Fruit fly (Drosophila melanogaster): ENCODE data around the gene Josd.
A peak's percentile ranks its signal among the peaks of the same experiment; 100 is the strongest.

The Josd gene

DNA sequence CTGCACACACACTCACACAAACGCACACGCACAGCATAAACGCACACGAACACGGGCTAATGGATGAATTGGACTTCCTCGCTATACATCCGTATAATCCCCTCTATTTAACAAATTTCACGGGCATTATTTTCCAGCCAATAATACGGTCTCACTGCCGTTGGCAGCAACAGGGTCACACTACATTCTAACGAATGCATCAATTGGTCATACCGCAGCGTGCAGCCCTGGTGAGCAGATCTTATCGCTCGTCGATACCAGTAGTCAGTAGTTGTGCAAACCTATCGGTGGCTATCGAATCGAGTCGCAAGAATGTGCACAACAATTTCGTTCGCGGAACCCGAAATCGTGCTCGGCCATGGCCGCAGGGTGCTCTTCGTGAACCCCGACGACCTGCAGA lies 26.9 kb downstream of the Josd start, which contains the start of the genes Top3beta and wuho (continued):
- no peak for TF ChIP-seq CG17385 (GFP tag; optimal IDR thresholded peaks at IDR 0.05)
- no peak for TF ChIP-seq Oaz (GFP tag; IDR thresholded peaks at IDR 0.05)
- TF ChIP-seq Pdp1 (GFP tag; optimal IDR thresholded peaks at IDR 0.05), result peak; percentile 47 to 82
- peak; percentile 76 for TF ChIP-seq Myb (GFP tag; optimal IDR thresholded peaks at IDR 0.05)
- peak; percentile 62; the same call in 2 of the 3 replicates for TF ChIP-seq CG16813 (GFP tag; IDR thresholded peaks at IDR 0.05; ENCODE audit: partially characterized antibody)
- peak; percentile 62 for TF ChIP-seq B-H2 (GFP tag; optimal IDR thresholded peaks at IDR 0.05)
- peak; percentile 85 for TF ChIP-seq CG17186 (GFP tag; optimal IDR thresholded peaks at IDR 0.05)
- TF ChIP-seq CG8765 (GFP tag; IDR thresholded peaks at IDR 0.05), result no peak
- no peak for TF ChIP-seq CG6254 (GFP tag; optimal IDR thresholded peaks at IDR 0.05)
- peak; percentile 31 for TF ChIP-seq CG1792 (GFP tag; optimal IDR thresholded peaks at IDR 0.05)
- TF ChIP-seq CG32767 (GFP tag; IDR thresholded peaks at IDR 0.05), result 0 out of 2 replicates have a peak, but pooled peaks have one; percentile 13
- no peak for TF ChIP-seq scrt (GFP tag; optimal IDR thresholded peaks at IDR 0.05)
- TF ChIP-seq NfI (GFP tag; optimal IDR thresholded peaks at IDR 0.05), result peak; percentile 33
- no peak for TF ChIP-seq peb (GFP tag; IDR thresholded peaks at IDR 0.05)
- TF ChIP-seq pzg (GFP tag; optimal IDR thresholded peaks at IDR 0.05), result peak; percentile 100
- TF ChIP-seq sens (GFP tag), result peak; percentile 77
- TF ChIP-seq CG8388 (GFP tag; optimal IDR thresholded peaks at IDR 0.05), result no peak
- TF ChIP-seq CG9215 (GFP tag; IDR thresholded peaks at IDR 0.05), result no peak
- TF ChIP-seq CHES-1-like (GFP tag; optimal IDR thresholded peaks at IDR 0.05), result peak; percentile 74
- peak; percentile 28 for TF ChIP-seq unpg (GFP tag; optimal IDR thresholded peaks at IDR 0.05)
- TF ChIP-seq sisA (GFP tag; IDR thresholded peaks at IDR 0.05), result no peak
- no peak for TF ChIP-seq Jarid2 (GFP tag; optimal IDR thresholded peaks at IDR 0.05)
- no peak for TF ChIP-seq CG9437 (GFP tag; optimal IDR thresholded peaks at IDR 0.05)
- TF ChIP-seq ssp (GFP tag; IDR thresholded peaks at IDR 0.05), result peak; percentile 46; the same call in 1 of the 2 replicates
- TF ChIP-seq org-1 (GFP tag; optimal IDR thresholded peaks at IDR 0.05), result peak; percentile 9
- no peak for TF ChIP-seq schlank (tag; optimal IDR thresholded peaks at IDR 0.05)
- TF ChIP-seq Hsf (GFP tag; optimal IDR thresholded peaks at IDR 0.05), result peak; percentile 39
- peak; percentile 71 for TF ChIP-seq CG34224 (GFP tag; IDR thresholded peaks at IDR 0.05; ENCODE audit: partially characterized antibody)
- TF ChIP-seq Hr3 (GFP tag; optimal IDR thresholded peaks at IDR 0.05), result no peak
- peak in 1 of 3 experiments; percentile 73 for TF ChIP-seq Stat92E (GFP tag; optimal IDR thresholded peaks at IDR 0.05)
- TF ChIP-seq salm (tag; optimal IDR thresholded peaks at IDR 0.05), result peak; percentile 10
- TF ChIP-seq ttk (GFP tag; IDR thresholded peaks at IDR 0.05), result no peak
- TF ChIP-seq Rfx (GFP tag; IDR thresholded peaks at IDR 0.05), result peak; percentile 44; the same call in 1 of the 2 replicates
- peak; percentile 75 for TF ChIP-seq amos (GFP tag; IDR thresholded peaks at IDR 0.05; ENCODE audit: partially characterized antibody)
- TF ChIP-seq sna (GFP tag; IDR thresholded peaks at IDR 0.05; ENCODE audit: partially characterized antibody), result peak; percentile 70
- TF ChIP-seq Drgx (GFP tag; IDR thresholded peaks at IDR 0.05), result no peak
- no peak for TF ChIP-seq btn (GFP tag; optimal IDR thresholded peaks at IDR 0.05)
- peak; percentile 99 for TF ChIP-seq CG9797 (GFP tag; optimal IDR thresholded peaks at IDR 0.05)
- TF ChIP-seq al (GFP tag; IDR thresholded peaks at IDR 0.05), result no peak
- TF ChIP-seq kay (GFP tag; optimal IDR thresholded peaks at IDR 0.05), result peak; percentile 29
- TF ChIP-seq fd3F (GFP tag; optimal IDR thresholded peaks at IDR 0.05), result no peak
- TF ChIP-seq trem (tag; optimal IDR thresholded peaks at IDR 0.05), result peak; percentile 78
- peak; percentile 97 for TF ChIP-seq CG7928 (GFP tag; optimal IDR thresholded peaks at IDR 0.05)
- TF ChIP-seq Hr39 (optimal IDR thresholded peaks at IDR 0.05), result no peak
- no peak for TF ChIP-seq CG1529 (GFP tag; optimal IDR thresholded peaks at IDR 0.05)
- no peak for TF ChIP-seq Six4 (GFP tag; optimal IDR thresholded peaks at IDR 0.05)
- no peak for TF ChIP-seq CG8359 (GFP tag; optimal IDR thresholded peaks at IDR 0.05; ENCODE audit: borderline replicate concordance)
- peak; percentile 44 for TF ChIP-seq bigmax (GFP tag; optimal IDR thresholded peaks at IDR 0.05)
- TF ChIP-seq bsh (GFP tag; optimal IDR thresholded peaks at IDR 0.05), result peak in 1 of 2 experiments; percentile 2
- peak; percentile 74 for TF ChIP-seq unc-4 (GFP tag; IDR thresholded peaks at IDR 0.05; ENCODE audit: partially characterized antibody)
